Worm (Caenorhabditis elegans) whole organism, L4 larva: ENCODE data around the gene F40F9.10.

Source experiments
- R02D3.7 ChIP-seq: fragments of 150-350 bp; sonication (generic microtip); optimal IDR thresholded peaks from 3 replicates; lab custom pipeline; 2014; ENCODE audit warnings: missing biosample characterization, missing genetic modification characterization
- ama-1 ChIP-seq: fragments of 150-350 bp; optimal IDR thresholded peaks from 2 replicates; lab custom pipeline; 2014; ENCODE audit warnings: inconsistent platforms, mixed read lengths
- egl-27 ChIP-seq: sonication (generic microtip); optimal IDR thresholded peaks from 3 replicates; lab custom pipeline; 2017; ENCODE audit warnings: missing biosample characterization, missing genetic modification reagents, missing genetic modification characterization
- nhr-28 ChIP-seq: fragments of 150-350 bp; optimal IDR thresholded peaks from 2 replicates; lab custom pipeline; 2014; ENCODE audit warnings: missing biosample characterization, missing genetic modification characterization
- nhr-77 ChIP-seq: fragments of 150-350 bp; optimal IDR thresholded peaks from 2 replicates; lab custom pipeline; 2014; ENCODE audit warnings: missing biosample characterization, missing genetic modification characterization
- tra-1 ChIP-seq: fragments of 200-800 bp; sonication (Bioruptor generic); IDR thresholded peaks from 2 replicates; pipeline ENCODE4 v1.3.6; 2022; ENCODE audit warnings: missing genetic modification reagents, missing genetic modification characterization, missing compliant biosample characterization
- unc-62 ChIP-seq, 3 experiments: fragments of 150-350 bp in 1 of 3; sonication (generic microtip); optimal IDR thresholded peaks in 2 of 3; peaks in 1 of 3; 1 replicate in 1 of 3; 2 replicates in 2 of 3; lab custom pipeline; 2014 to 2017; ENCODE audit warnings: missing biosample characterization in 3 of 3, missing genetic modification characterization in 3 of 3, missing genetic modification reagents in 3 of 3, missing genotype in 1 of 3

DNA sequence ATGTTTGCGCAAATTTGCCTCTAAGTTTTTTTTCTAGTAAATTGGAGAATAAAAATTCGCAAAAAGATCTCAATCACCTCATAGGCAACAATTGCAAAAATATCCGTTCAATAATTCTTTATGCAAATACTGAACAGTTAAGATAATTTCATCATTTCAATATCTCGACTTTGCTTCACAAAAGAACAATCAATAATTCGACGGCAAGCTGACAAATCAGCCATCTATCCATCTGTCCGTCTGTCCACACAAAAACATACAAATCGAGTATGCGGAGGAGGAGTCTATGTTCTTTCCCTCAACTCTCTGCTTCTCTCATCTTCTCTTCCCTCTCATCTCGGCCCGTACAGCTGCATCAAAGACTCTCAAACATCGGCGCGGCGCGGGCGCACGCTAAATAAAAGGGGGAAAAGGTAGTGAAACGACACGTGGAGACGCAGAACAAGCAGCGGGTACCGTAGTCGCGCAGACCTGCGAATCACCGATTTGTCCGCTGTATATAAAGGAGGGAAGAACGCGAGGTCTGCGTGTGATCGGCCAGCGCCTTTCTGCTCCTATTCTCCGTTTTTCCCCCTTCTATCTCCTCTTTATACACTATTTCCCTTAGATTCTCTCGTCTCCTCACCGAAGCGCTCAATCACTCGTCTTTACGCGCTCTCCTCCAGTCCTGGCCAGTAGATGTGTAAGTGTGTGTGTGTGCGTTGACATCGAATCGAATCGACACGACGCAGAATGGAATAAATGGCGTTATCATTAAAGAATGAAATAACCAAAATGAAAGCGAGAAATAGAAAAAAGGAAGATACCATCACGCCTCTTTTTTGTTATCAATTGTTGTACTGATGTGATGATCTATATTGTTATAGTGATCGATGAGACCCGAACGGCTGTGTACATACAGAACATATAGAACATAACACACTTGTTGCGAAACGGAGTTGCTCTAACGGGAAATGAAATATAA is 17.6 kb upstream of the F40F9.10 start:
- TF ChIP-seq nhr-77 (tag; lab: Kevin White, UChicago) (peak; percentile 89), ama-1 (peak; percentile 100), nhr-28 (tag; lab: Kevin White, UChicago) (peak; percentile 95), R02D3.7 (peak; percentile 19), egl-27 (tag; lab: Kevin White, UChicago) (no peak), tra-1 (GFP tag; lab: Robert Waterston, UW) (peak; percentile 83), unc-62 (GFP tag; optimal IDR thresholded peaks at IDR 0.05 in 1 of 2; lab: Kevin White, UChicago) (peak; percentile 66 to 99), unc-62 (tag; optimal IDR thresholded peaks at IDR 0.05; lab: Kevin White, UChicago) (peak; percentile 75)
